Worm (Caenorhabditis elegans) whole organism, L4/young adult: ENCODE data around the gene F46G10.1.

Experiments
- W03F9.2 ChIP-seq: fragments of 150-350 bp; optimal IDR thresholded peaks from 2 replicates; lab custom pipeline; 2014; ENCODE audit warnings: missing biosample characterization, missing genetic modification characterization
- dao-5 ChIP-seq: sonication (generic microtip); optimal IDR thresholded peaks from 2 replicates; lab custom pipeline; 2016; ENCODE audit warnings: missing genotype, missing genetic modification characterization, moderate library complexity, missing compliant biosample characterization
- him-1 ChIP-seq: sonication (generic microtip); optimal IDR thresholded peaks from 2 replicates; lab custom pipeline; 2016; ENCODE audit warnings: missing genotype, missing genetic modification reagents, missing genetic modification characterization, missing compliant biosample characterization

DNA sequence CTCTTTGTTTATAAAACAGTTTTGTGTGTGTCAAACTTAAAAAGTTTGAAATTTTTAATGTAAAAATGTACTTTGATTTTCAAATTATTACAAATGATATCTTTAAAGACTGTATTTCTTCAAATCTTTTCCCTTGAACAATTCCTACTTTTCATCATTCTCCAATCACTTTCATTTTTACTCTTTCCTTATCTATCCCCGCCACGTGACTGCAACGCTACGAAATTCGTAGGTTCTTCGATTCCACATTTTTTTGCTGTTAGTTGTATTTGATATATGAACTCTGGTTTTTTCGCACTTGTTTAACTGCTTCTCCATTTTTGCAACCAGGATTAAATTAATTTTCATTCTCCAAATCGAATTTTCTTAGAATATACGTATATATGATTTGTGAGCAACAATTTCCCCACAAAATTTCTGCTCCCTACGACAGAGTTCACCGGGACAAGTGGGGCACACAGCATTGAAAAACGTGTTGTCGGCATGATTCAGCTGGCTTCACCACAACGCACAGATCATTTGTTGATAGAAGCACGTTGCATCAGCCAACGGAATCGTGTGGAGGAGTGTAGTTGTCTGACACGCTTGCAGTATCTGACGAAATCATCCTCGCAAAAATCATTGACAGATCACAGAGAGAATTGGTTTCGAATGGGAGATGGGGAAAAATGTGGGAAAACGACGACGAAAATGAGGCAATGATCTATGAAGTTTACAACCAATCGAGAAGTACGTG is 43.3 kb upstream of the F46G10.1 start:
- TF ChIP-seq dao-5 (tag; lab: Kevin White, UChicago) (no peak), him-1 (no peak), W03F9.2 (tag; lab: Kevin White, UChicago) (no peak)
